Worm (Caenorhabditis elegans) whole organism, L4/young adult: ENCODE results near the gene pph-4.1.

Experiments
- W03F9.2 ChIP-seq: fragments of 150-350 bp; optimal IDR thresholded peaks from 2 replicates; lab custom pipeline; 2014; ENCODE audit warnings: missing biosample characterization, missing genetic modification characterization
- dao-5 ChIP-seq: sonication (generic microtip); optimal IDR thresholded peaks from 2 replicates; lab custom pipeline; 2016; ENCODE audit warnings: missing genotype, missing genetic modification characterization, moderate library complexity, missing compliant biosample characterization
- him-1 ChIP-seq: sonication (generic microtip); optimal IDR thresholded peaks from 2 replicates; lab custom pipeline; 2016; ENCODE audit warnings: missing genotype, missing genetic modification reagents, missing genetic modification characterization, missing compliant biosample characterization

DNA sequence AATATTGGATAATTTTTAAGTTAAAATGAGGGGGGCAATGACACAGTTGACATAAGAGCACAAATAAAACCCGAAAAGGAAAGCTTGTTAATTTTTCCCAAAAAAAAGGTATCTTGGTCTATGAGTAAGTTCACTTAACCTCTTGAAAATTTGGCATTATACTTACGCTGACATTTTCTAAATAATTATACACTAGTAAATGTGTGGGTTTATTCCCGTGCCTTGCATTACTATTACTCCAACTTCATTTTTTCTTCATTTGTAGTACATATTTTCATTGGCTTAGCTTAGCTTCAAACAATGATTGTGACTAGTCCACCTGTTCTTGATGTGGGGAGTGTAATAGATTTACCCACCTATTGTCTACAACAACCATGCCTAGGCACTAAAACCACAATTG, 8.1 kb upstream of the pph-4.1 start, which contains the start of gene Y75B8A.34:
- TF ChIP-seq W03F9.2 (tag; lab: Kevin White, UChicago), result no peak
- TF ChIP-seq dao-5, result no peak
- no peak for TF ChIP-seq him-1
